Fruit fly (Drosophila melanogaster): ENCODE measurements around the gene CG3726.

dm6 chrX:5968094-5968723, 51.3 kb downstream of the CG3726 start:
- TF ChIP-seq CG32121 (GFP tag; IDR thresholded peaks at IDR 0.05) (peak; percentile 80), D1 (tag; optimal IDR thresholded peaks at IDR 0.05) (no peak), CG8159 (tag; optimal IDR thresholded peaks at IDR 0.05) (peak; percentile 61), CG10348 (GFP tag; IDR thresholded peaks at IDR 0.05) (0 out of 2 replicates have a peak, but pooled peaks have one; percentile 23), CG34367 (tag; optimal IDR thresholded peaks at IDR 0.05) (peak; percentile 69), Ets98B (GFP tag; IDR thresholded peaks at IDR 0.05) (peak; percentile 87)

Data from whole organism, pupa.